Fruit fly (Drosophila melanogaster): ENCODE measurements around the gene Kap-alpha3.

The Kap-alpha3 gene

DNA sequence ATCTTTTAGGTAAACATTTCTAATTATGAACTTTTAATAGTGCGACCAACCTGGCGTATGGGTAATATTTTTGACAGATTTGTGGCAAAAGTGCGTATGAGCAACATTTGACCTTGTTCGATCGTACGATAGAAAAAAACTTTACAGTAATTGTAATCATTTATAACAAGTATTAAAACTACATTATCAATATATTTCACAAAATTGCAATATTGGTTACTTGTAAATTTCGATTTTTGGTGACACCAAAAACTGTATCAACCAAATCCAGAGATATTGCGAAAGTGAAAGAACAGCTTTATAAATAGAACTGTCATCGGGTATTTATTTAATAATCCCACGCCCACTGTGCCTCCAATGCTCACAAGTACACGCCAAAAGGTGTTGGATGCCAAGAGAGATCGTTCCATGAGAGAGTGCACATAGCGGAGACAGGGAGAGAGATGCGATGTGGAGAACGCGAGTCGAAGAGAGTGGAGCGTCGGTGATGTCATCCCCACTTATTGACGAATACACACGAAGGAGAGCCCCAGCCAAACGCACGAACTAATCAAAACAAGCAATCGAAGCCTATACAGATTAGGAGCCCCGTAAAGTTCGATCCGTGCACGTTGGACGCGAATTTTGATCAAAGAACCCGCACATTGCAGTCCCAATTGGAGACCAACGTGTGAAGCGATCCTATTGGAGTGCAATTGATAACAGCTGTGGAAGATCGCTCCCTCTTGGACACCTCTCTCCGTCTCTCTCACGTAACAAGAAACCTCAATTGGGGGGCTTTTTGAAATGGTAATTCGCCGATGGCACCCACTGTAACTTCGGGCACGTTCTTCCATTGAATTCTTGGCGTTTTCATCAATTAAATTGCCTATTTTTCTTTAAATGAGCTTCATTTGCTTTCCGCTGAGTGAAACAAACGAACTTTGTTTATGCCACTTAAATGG is 44.1 kb downstream of the Kap-alpha3 start (continued):
- TF ChIP-seq gem (tag; optimal IDR thresholded peaks at IDR 0.05): peak; percentile 98
- TF ChIP-seq CG11696 (GFP tag; IDR thresholded peaks at IDR 0.05): peak; percentile 61
- TF ChIP-seq gt (GFP tag; IDR thresholded peaks at IDR 0.05): peak; percentile 48; the same call in 1 of the 2 replicates
- peak; percentile 63 for TF ChIP-seq ap (GFP tag; IDR thresholded peaks at IDR 0.05)
- TF ChIP-seq CG17186 (GFP tag; optimal IDR thresholded peaks at IDR 0.05): peak; percentile 79
- TF ChIP-seq CG34224 (GFP tag; IDR thresholded peaks at IDR 0.05; ENCODE audit: partially characterized antibody): no peak; the same call in 2 of the 3 replicates
- peak; percentile 99 for TF ChIP-seq Sox100B (GFP tag; optimal IDR thresholded peaks at IDR 0.05)
- TF ChIP-seq CG14441 (GFP tag; IDR thresholded peaks at IDR 0.05): peak; percentile 77; the same call in 1 of the 2 replicates
- peak; percentile 88 for TF ChIP-seq CG12744 (GFP tag; optimal IDR thresholded peaks at IDR 0.05)
- peak; percentile 94 for TF ChIP-seq CG12391 (tag; optimal IDR thresholded peaks at IDR 0.05)
- TF ChIP-seq B-H2 (GFP tag; optimal IDR thresholded peaks at IDR 0.05): peak; percentile 94
- TF ChIP-seq ci (GFP tag; IDR thresholded peaks at IDR 0.05): peak; percentile 80
- TF ChIP-seq caup (GFP tag; optimal IDR thresholded peaks at IDR 0.05; ENCODE audit: severe bottlenecking): peak; percentile 95
- TF ChIP-seq CG6813 (GFP tag; optimal IDR thresholded peaks at IDR 0.05): peak; percentile 96
- TF ChIP-seq CG4707 (GFP tag; optimal IDR thresholded peaks at IDR 0.05): peak; percentile 81
- TF ChIP-seq CHES-1-like (GFP tag; optimal IDR thresholded peaks at IDR 0.05): peak; percentile 92
- TF ChIP-seq wor (GFP tag; IDR thresholded peaks at IDR 0.05): peak; percentile 90
- peak; percentile 67; the same call in 1 of the 2 replicates for TF ChIP-seq CG16779 (GFP tag; IDR thresholded peaks at IDR 0.05)
- peak; percentile 85 for TF ChIP-seq croc (GFP tag; conservative IDR thresholded peaks at IDR 0.05)
- TF ChIP-seq twi (tag; optimal IDR thresholded peaks at IDR 0.05): peak; percentile 87
- peak; percentile 87 for TF ChIP-seq CG31388 (GFP tag; optimal IDR thresholded peaks at IDR 0.05)
- TF ChIP-seq CG30403 (GFP tag; optimal IDR thresholded peaks at IDR 0.05): peak; percentile 99
- TF ChIP-seq CG34376 (GFP tag; optimal IDR thresholded peaks at IDR 0.05): peak; percentile 96
- TF ChIP-seq CG2712 (tag; optimal IDR thresholded peaks at IDR 0.05): peak; percentile 96
- TF ChIP-seq CG3838 (GFP tag; optimal IDR thresholded peaks at IDR 0.05): peak; percentile 85
- TF ChIP-seq Hmr (GFP tag; optimal IDR thresholded peaks at IDR 0.05): peak; percentile 98
- peak; percentile 85 for TF ChIP-seq eyg (GFP tag; optimal IDR thresholded peaks at IDR 0.05)
- TF ChIP-seq jumu (GFP tag; optimal IDR thresholded peaks at IDR 0.05): peak; percentile 94
- TF ChIP-seq danr (GFP tag; IDR thresholded peaks at IDR 0.05): peak; percentile 92
- TF ChIP-seq CG2120 (GFP tag; optimal IDR thresholded peaks at IDR 0.05): peak; percentile 97
- peak; percentile 98 for TF ChIP-seq CG13296 (GFP tag; optimal IDR thresholded peaks at IDR 0.05)
- TF ChIP-seq CG7839 (tag; optimal IDR thresholded peaks at IDR 0.05): peak; percentile 97
- peak; percentile 83 for TF ChIP-seq CrebB (tag; optimal IDR thresholded peaks at IDR 0.05)
- peak; percentile 82 for TF ChIP-seq Neu2 (GFP tag; optimal IDR thresholded peaks at IDR 0.05; ENCODE audit: borderline replicate concordance)
- peak; percentile 95 for TF ChIP-seq chinmo (GFP tag; IDR thresholded peaks at IDR 0.05; ENCODE audit: partially characterized antibody)
- TF ChIP-seq CG3847 (GFP tag; IDR thresholded peaks at IDR 0.05): peak; percentile 90
- peak; percentile 90 for TF ChIP-seq esg (GFP tag; conservative IDR thresholded peaks at IDR 0.05)
- no peak for TF ChIP-seq zf30C (GFP tag; optimal IDR thresholded peaks at IDR 0.05)
- TF ChIP-seq Rfx (GFP tag; IDR thresholded peaks at IDR 0.05): peak; percentile 93
- peak; percentile 28 for TF ChIP-seq CG15479 (GFP tag; optimal IDR thresholded peaks at IDR 0.05)
- TF ChIP-seq dimm (GFP tag; IDR thresholded peaks at IDR 0.05): peak; percentile 40
- TF ChIP-seq kah (GFP tag; optimal IDR thresholded peaks at IDR 0.05): peak; percentile 90
- peak; percentile 74 for TF ChIP-seq dm (GFP tag; optimal IDR thresholded peaks at IDR 0.05)
- peak; percentile 80 for TF ChIP-seq onecut (GFP tag; IDR thresholded peaks at IDR 0.05)
- peak; percentile 64; the same call in 1 of the 3 replicates for TF ChIP-seq sr (GFP tag; IDR thresholded peaks at IDR 0.05)
- peak; percentile 74 for TF ChIP-seq CG1603 (tag; optimal IDR thresholded peaks at IDR 0.05)
- TF ChIP-seq otp (GFP tag; IDR thresholded peaks at IDR 0.05): 0 out of 3 replicates have a peak, but pooled peaks have one; percentile 19
- TF ChIP-seq Chrac-16 (GFP tag; optimal IDR thresholded peaks at IDR 0.05): peak; percentile 93

Data from whole organism, embryonic.